Fruit fly (Drosophila melanogaster) whole organism, wandering third instar larva: ENCODE results near the gene Egfrap.

Source experiments
- Abd-B ChIP-seq: fragments of >200 bp; optimal IDR thresholded peaks from 2 replicates; lab custom pipeline; 2017; ENCODE audit warnings: missing biosample characterization, missing genetic modification characterization
- CG9705 ChIP-seq: fragments of 200-800 bp; sonication (Bioruptor generic); optimal IDR thresholded peaks from 2 replicates; lab custom pipeline; 2018; ENCODE audit warnings: missing biosample characterization, mild to moderate bottlenecking, missing genetic modification characterization
- Myc ChIP-seq: fragments of >200 bp; optimal IDR thresholded peaks from 2 replicates; lab custom pipeline; 2017
- N ChIP-seq: fragments of >200 bp; optimal IDR thresholded peaks from 2 replicates; lab custom pipeline; 2018; ENCODE audit warnings: missing biosample characterization, missing external identifiers, missing genetic modification characterization
- OdsH ChIP-seq: fragments of 200-800 bp; sonication (Bioruptor generic); optimal IDR thresholded peaks from 2 replicates; lab custom pipeline; 2016; ENCODE audit warnings: missing biosample characterization, mild to moderate bottlenecking, missing genetic modification characterization
- Vsx2 ChIP-seq: fragments of 200-300, 225-300 bp; sonication (Bioruptor generic); optimal IDR thresholded peaks from 2 replicates; lab custom pipeline; 2018; ENCODE audit warnings: missing biosample characterization, missing genetic modification characterization; ENCODE audit not compliant: partially characterized antibody
- br ChIP-seq: fragments of 200-800 bp; sonication (Bioruptor generic); optimal IDR thresholded peaks from 2 replicates; lab custom pipeline; 2016; ENCODE audit warnings: missing biosample characterization, missing genetic modification characterization
- pan ChIP-seq: fragments of >200 bp; optimal IDR thresholded peaks from 2 replicates; lab custom pipeline; 2017
- psq ChIP-seq: fragments of 200-800 bp; sonication (Bioruptor generic); optimal IDR thresholded peaks from 3 replicates; lab custom pipeline; 2017; ENCODE audit warnings: missing biosample characterization, mild to moderate bottlenecking, missing genetic modification characterization, moderate library complexity
- sage ChIP-seq: fragments of 200-800 bp; sonication (Bioruptor generic); optimal IDR thresholded peaks from 2 replicates; lab custom pipeline; 2016; ENCODE audit warnings: missing biosample characterization, mild to moderate bottlenecking, missing genetic modification characterization
- usp ChIP-seq: fragments of >200 bp; optimal IDR thresholded peaks from 2 replicates; lab custom pipeline; 2017; ENCODE audit warnings: missing biosample characterization, missing genetic modification characterization

DNA sequence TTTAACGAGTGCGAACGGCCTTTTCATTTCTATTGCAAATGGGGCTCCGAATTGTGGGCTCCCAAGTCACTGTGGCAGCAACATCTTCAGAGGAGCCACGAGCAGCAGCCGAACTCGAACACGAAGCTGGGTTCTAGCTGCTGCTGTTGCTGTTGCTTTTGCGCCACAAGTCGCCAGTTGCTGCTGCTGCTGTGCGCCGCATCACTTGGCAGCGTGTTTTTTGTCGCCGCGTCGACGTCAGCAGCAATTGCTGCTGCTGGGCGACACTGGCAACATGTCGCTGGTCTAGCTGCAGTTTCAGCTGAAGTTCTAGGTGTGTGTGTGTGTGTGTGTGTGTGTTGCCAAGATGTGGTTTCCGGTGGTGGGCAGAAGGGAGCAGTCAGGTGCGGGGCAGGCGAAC, 2.1 kb upstream of the Egfrap start:
- TF ChIP-seq CG9705 (GFP tag; lab: Kevin White, UChicago), result no peak
- no peak for TF ChIP-seq Myc (lab: Kevin White, UChicago)
- TF ChIP-seq usp (GFP tag; lab: Kevin White, UChicago), result no peak
- no peak for TF ChIP-seq Abd-B (GFP tag; lab: Kevin White, UChicago)
- TF ChIP-seq N (GFP tag; lab: Kevin White, UChicago), result no peak
- TF ChIP-seq sage (GFP tag; lab: Kevin White, UChicago), result no peak
- no peak for TF ChIP-seq psq (GFP tag; lab: Kevin White, UChicago)
- no peak for TF ChIP-seq br
- TF ChIP-seq pan (lab: Kevin White, UChicago), result no peak
- TF ChIP-seq OdsH (GFP tag; lab: Kevin White, UChicago), result no peak
- TF ChIP-seq Vsx2 (GFP tag; lab: Kevin White, UChicago), result no peak
